Fruit fly (Drosophila melanogaster) whole organism, adult: ENCODE measurements around the gene Prp3.

ENCODE experiments used
- CG12768 ChIP-seq: fragments of 200-800 bp; sonication (Bioruptor generic); optimal IDR thresholded peaks from 2 replicates; lab custom pipeline; 2017; ENCODE audit warnings: missing biosample characterization, missing genetic modification characterization, mild to moderate bottlenecking, moderate library complexity, missing genetic modification reagents
- cnc ChIP-seq, 2 experiments: fragments of >200 bp; optimal IDR thresholded peaks; 2 replicates each; lab custom pipeline; 2017
- toe ChIP-seq: fragments of 200-800 bp; sonication (Bioruptor generic); optimal IDR thresholded peaks from 2 replicates; lab custom pipeline; 2016; ENCODE audit warnings: missing biosample characterization, missing genetic modification characterization

DNA sequence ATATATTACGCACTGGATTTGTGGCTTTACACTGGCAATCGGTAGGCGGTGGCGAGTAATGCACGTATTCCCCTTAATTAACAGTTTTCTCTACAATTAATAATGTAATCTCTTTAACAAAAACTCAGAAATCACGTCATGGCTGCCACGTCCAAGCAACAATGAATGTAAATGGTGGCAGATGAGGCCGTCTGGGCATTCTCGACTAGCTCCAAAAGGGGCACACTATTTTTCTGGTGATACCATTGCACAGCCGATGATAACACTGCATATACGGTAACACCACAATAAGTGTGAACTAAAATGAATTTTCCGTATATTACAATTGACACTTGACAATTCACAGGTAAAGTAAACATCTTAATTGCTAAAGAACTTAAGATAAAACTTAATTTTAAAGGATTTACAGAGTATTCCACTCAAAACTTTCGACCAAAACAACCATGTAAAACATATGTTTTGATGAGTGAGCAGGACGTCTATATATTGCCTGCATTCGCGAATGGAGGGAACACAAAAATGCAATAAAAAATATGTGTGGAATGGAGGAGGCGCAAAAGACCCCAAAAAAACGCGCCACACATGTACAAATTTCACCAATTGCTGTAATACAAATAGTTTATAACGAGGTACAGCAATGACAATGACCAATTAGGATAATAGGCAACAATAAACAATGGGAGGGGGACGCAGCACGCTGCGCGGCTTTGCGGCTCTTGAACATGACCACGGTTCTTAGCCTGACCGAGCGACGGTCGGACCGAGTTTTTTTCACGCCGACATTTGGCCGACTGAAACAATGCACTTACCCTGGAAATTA is 656 bp upstream of the Prp3 start:
- TF ChIP-seq cnc (optimal IDR thresholded peaks at IDR 0.05; lab: Kevin White, UChicago) (no peak), CG12768 (GFP tag; lab: Kevin White, UChicago) (no peak), toe (GFP tag; lab: Kevin White, UChicago) (no peak)
